Worm (Caenorhabditis elegans): ENCODE data around the gene K11D9.3.

DNA sequence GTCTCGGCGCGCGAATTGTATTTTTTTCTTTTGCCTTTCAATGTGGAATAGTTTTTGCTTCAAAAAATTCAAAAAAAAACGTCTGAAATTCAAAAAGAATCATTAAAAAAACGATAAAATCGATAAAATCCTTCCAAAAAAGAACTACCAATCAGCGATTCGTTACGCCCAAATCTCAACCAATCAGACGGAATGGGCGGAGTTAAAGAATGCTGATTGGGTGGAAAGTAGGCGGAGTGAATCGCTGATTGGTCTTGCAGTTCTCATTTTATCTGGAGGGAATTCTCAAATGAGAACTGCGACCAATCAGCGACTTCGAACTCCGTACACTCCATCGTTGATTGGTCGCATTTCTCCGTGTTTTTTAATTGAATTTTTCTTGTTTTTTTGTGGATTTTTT is 3.2 kb upstream of the K11D9.3 start:
- TF ChIP-seq nhr-11 (tag; optimal IDR thresholded peaks at IDR 0.05): no peak
- TF ChIP-seq tbx-2 (tag; optimal IDR thresholded peaks at IDR 0.05): no peak
- peak; percentile 93 for TF ChIP-seq nfya-1 (tag; optimal IDR thresholded peaks at IDR 0.05)
- no peak for TF ChIP-seq hlh-30 (tag; optimal IDR thresholded peaks at IDR 0.05; ENCODE audit: insufficient read depth)
- no peak for TF ChIP-seq gmeb-2 (tag; optimal IDR thresholded peaks at IDR 0.05)
- no peak for TF ChIP-seq fkh-10 (GFP tag; optimal IDR thresholded peaks at IDR 0.05)
- TF ChIP-seq ceh-2 (tag; optimal IDR thresholded peaks at IDR 0.05): no peak
